Fruit fly (Drosophila melanogaster): ENCODE results near the gene CG7582.

DNA sequence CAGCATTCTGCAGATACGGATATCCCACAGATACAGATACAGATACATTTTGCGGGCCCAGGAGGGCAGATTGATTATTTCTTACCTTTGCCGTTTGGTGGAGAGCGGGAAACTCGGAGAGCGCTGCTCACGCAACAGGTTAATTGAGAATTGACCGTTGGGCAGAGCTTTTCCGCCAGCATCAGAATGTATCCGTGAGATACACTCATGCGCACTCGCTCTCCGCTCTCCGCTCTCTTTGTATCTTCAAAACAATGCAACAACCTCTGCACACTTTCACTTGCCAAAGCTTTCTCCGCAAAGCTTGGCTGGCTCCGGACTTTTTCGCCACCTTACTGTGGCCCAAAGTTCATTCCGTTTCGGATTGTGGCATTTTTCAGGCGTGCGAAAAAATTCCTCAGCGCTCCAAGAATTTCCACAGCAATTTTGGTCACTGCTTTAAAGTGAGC is at the start of gene CG7582, which contains the start of gene Gycalpha99B:
- no peak for TF ChIP-seq h (optimal IDR thresholded peaks at IDR 0.05)
- TF ChIP-seq insv (optimal IDR thresholded peaks at IDR 0.05) = no peak
- no peak for TF ChIP-seq psq (optimal IDR thresholded peaks at IDR 0.05)
